Fruit fly (Drosophila melanogaster): ENCODE measurements around the gene CtsL4.

CtsL4 gene

DNA sequence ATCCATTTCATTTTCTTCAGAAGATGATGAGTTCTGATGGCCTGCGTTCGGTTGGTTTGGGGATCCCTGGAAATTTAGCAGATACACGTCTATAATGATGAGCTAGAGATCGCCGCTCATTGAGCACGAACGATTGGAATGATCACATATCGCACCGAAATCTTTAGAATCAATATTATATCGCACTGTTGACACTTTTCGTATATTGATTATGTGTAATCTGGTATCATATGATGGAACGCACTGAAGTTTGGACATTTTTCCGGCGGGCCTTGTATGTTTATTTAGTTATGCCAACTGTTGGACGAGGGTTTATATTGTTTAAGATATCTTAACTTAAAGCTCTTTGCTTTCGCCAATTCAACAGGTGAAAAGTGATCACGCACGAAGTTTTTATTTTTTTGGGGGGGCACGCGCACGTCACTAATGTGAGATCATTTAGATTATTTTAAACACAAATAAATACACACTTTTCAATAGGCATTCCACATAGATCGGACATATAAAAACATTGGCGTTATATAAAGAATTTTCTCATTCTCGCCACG lies 35.3 kb downstream of the CtsL4 start (continued):
- peak; percentile 46; the same call in 1 of the 2 replicates for TF ChIP-seq Bgb (GFP tag; IDR thresholded peaks at IDR 0.05; ENCODE audit: partially characterized antibody)
- TF ChIP-seq rib (GFP tag; IDR thresholded peaks at IDR 0.05), result no peak
- no peak for TF ChIP-seq CG5180 (GFP tag; optimal IDR thresholded peaks at IDR 0.05)
- TF ChIP-seq crc (GFP tag; optimal IDR thresholded peaks at IDR 0.05), result no peak
- no peak for TF ChIP-seq Eip74EF (GFP tag; optimal IDR thresholded peaks at IDR 0.05)
- TF ChIP-seq chm (GFP tag; IDR thresholded peaks at IDR 0.05), result no peak
- TF ChIP-seq CG31365 (tag; optimal IDR thresholded peaks at IDR 0.05), result no peak
- no peak for TF ChIP-seq maf-S (GFP tag; optimal IDR thresholded peaks at IDR 0.05)
- peak; percentile 8 for TF ChIP-seq CG18011 (GFP tag; optimal IDR thresholded peaks at IDR 0.05)
- no peak for TF ChIP-seq CG6689 (GFP tag; IDR thresholded peaks at IDR 0.05)
- no peak for TF ChIP-seq jing (GFP tag; optimal IDR thresholded peaks at IDR 0.05)
- TF ChIP-seq Adf1 (GFP tag; IDR thresholded peaks at IDR 0.05), result no peak
- TF ChIP-seq ab (GFP tag; optimal IDR thresholded peaks at IDR 0.05), result no peak
- TF ChIP-seq onecut (GFP tag; IDR thresholded peaks at IDR 0.05), result no peak
- TF ChIP-seq B-H2 (GFP tag; optimal IDR thresholded peaks at IDR 0.05), result no peak
- 0 out of 3 replicates have a peak, but pooled peaks have one; percentile 39 for TF ChIP-seq CG7963 (GFP tag; IDR thresholded peaks at IDR 0.05; ENCODE audit: partially characterized antibody)
- TF ChIP-seq Blimp-1 (GFP tag; optimal IDR thresholded peaks at IDR 0.05), result no peak
- no peak for TF ChIP-seq Lpt (GFP tag; optimal IDR thresholded peaks at IDR 0.05)
- no peak for TF ChIP-seq CG6272 (GFP tag; IDR thresholded peaks at IDR 0.05)
- TF ChIP-seq CG10209 (GFP tag; optimal IDR thresholded peaks at IDR 0.05), result peak; percentile 7
- 0 out of 2 replicates have a peak, but pooled peaks have one; percentile 29 for TF ChIP-seq CG32532 (GFP tag; IDR thresholded peaks at IDR 0.05)
- no peak for TF ChIP-seq Hr78 (GFP tag; optimal IDR thresholded peaks at IDR 0.05)
- no peak for TF ChIP-seq ase (GFP tag; IDR thresholded peaks at IDR 0.05)
- no peak for TF ChIP-seq Dfd (GFP tag; optimal IDR thresholded peaks at IDR 0.05)
- TF ChIP-seq gfzf (GFP tag; optimal IDR thresholded peaks at IDR 0.05), result peak; percentile 5
- TF ChIP-seq nmo (GFP tag; optimal IDR thresholded peaks at IDR 0.05), result peak; percentile 22
- no peak for TF ChIP-seq cad (GFP tag; optimal IDR thresholded peaks at IDR 0.05)
- no peak for TF ChIP-seq esg (GFP tag; conservative IDR thresholded peaks at IDR 0.05)
- peak; percentile 36 for TF ChIP-seq CG4424 (GFP tag; optimal IDR thresholded peaks at IDR 0.05)
- TF ChIP-seq ato (GFP tag; IDR thresholded peaks at IDR 0.05; ENCODE audit: partially characterized antibody), result peak; percentile 11; the same call in 1 of the 2 replicates
- no peak for TF ChIP-seq fd96Cb (tag; optimal IDR thresholded peaks at IDR 0.05)
- TF ChIP-seq CG17829 (tag; optimal IDR thresholded peaks at IDR 0.05), result peak; percentile 9
- TF ChIP-seq D19B (GFP tag; optimal IDR thresholded peaks at IDR 0.05), result peak; percentile 12
- TF ChIP-seq sr (GFP tag; IDR thresholded peaks at IDR 0.05), result no peak
- no peak for TF ChIP-seq fd64A (GFP tag; optimal IDR thresholded peaks at IDR 0.05)
- no peak for TF ChIP-seq cg (GFP tag; optimal IDR thresholded peaks at IDR 0.05)
- no peak for TF ChIP-seq CkIIα-i1 (GFP tag; IDR thresholded peaks at IDR 0.05)
- TF ChIP-seq CG14860 (GFP tag; IDR thresholded peaks at IDR 0.05; ENCODE audit: partially characterized antibody), result peak; percentile 55; the same call in 2 of the 3 replicates
- peak; percentile 17; the same call in 1 of the 4 replicates for TF ChIP-seq Gug (GFP tag; IDR thresholded peaks at IDR 0.05)
- TF ChIP-seq CG15269 (tag; optimal IDR thresholded peaks at IDR 0.05), result no peak
- no peak for TF ChIP-seq sug (tag; optimal IDR thresholded peaks at IDR 0.05)
- no peak for TF ChIP-seq CG10274 (GFP tag; optimal IDR thresholded peaks at IDR 0.05)
- TF ChIP-seq knrl (GFP tag; IDR thresholded peaks at IDR 0.05; ENCODE audit: partially characterized antibody), result peak; percentile 86; the same call in 2 of the 3 replicates
- TF ChIP-seq CG6683 (GFP tag; optimal IDR thresholded peaks at IDR 0.05), result no peak
- peak; percentile 15 for TF ChIP-seq en (GFP tag; optimal IDR thresholded peaks at IDR 0.05)
- no peak for TF ChIP-seq NFAT (GFP tag; IDR thresholded peaks at IDR 0.05)
- TF ChIP-seq CG13624 (GFP tag; optimal IDR thresholded peaks at IDR 0.05), result peak; percentile 21
- TF ChIP-seq Vsx1 (GFP tag; optimal IDR thresholded peaks at IDR 0.05), result no peak
- TF ChIP-seq sob (GFP tag; IDR thresholded peaks at IDR 0.05), result peak; percentile 33; the same call in 1 of the 2 replicates
